Worm (Caenorhabditis elegans): ENCODE results near the gene cox-14.

cox-14 gene

DNA sequence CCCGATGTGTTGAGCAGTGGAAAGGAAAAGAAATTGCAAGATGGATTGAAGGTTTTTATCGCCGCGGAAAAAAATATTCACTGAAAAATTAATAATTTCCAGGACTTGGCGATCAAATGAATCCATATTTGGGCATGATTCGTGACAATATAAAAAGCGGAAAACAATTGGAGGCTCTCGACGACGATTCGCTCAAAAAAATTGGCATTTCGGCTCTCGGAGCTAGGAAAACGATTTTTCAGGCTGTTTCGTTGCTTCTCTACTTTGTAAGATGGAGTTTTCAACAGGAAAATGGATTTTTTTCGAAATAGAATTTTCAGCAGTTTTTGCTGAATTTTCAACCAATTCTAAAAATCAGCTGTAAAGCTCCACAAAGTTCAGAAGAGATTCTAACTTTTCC is 53.1 kb downstream of the cox-14 start:
- TF ChIP-seq lsy-2 (tag; optimal IDR thresholded peaks at IDR 0.05), result no peak
- TF ChIP-seq mab-5 (tag; optimal IDR thresholded peaks at IDR 0.05), result no peak
- no peak for TF ChIP-seq bed-3 (GFP tag; optimal IDR thresholded peaks at IDR 0.05)
- TF ChIP-seq sptf-1 (tag; optimal IDR thresholded peaks at IDR 0.05), result no peak
- no peak for TF ChIP-seq ceh-83 (GFP tag; optimal IDR thresholded peaks at IDR 0.05)
- no peak for TF ChIP-seq tbx-8 (GFP tag; optimal IDR thresholded peaks at IDR 0.05)
- no peak for TF ChIP-seq sem-2 (GFP tag; optimal IDR thresholded peaks at IDR 0.05)
- TF ChIP-seq mls-2 (tag; optimal IDR thresholded peaks at IDR 0.05), result no peak
- TF ChIP-seq hlh-1 (tag; optimal IDR thresholded peaks at IDR 0.05), result no peak
- TF ChIP-seq drap-1 (GFP tag; optimal IDR thresholded peaks at IDR 0.05), result no peak
- TF ChIP-seq nhr-2 (tag; optimal IDR thresholded peaks at IDR 0.05), result no peak
- TF ChIP-seq snpc-4 (tag; optimal IDR thresholded peaks at IDR 0.05), result no peak
- no peak for TF ChIP-seq nhr-237 (tag; optimal IDR thresholded peaks at IDR 0.05)
- no peak for TF ChIP-seq ztf-11 (tag; optimal IDR thresholded peaks at IDR 0.05)
- no peak for TF ChIP-seq lin-13 (tag; optimal IDR thresholded peaks at IDR 0.05)
- no peak for TF ChIP-seq ces-1 (GFP tag; optimal IDR thresholded peaks at IDR 0.05)
- TF ChIP-seq nhr-76 (tag; optimal IDR thresholded peaks at IDR 0.05), result no peak
- TF ChIP-seq ceh-39 (tag; optimal IDR thresholded peaks at IDR 0.05), result no peak
- no peak for TF ChIP-seq unc-120 (tag; optimal IDR thresholded peaks at IDR 0.05; ENCODE audit: poor library complexity, severe bottlenecking)

All from whole organism, mixed stage, embryonic.